Worm (Caenorhabditis elegans): Measurements from ENCODE around the gene pkc-1.

pkc-1 gene

DNA sequence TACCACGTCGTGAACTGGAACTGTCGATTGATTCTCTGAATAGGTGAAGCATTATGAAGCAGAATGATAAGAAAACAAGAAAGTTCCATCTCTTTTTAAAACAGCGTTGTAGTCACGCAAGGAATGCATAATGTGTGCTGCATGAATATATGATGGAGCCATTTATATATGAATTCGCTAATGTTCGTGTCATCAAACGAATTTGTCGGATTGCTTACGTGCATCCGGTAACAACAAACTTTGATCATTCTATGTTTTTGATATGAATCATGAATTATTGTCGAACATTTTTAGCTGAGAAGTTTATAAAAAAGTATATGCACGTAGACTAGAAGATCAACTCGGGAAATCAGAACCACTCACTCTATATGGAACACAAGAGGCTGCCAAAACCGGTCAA is 34.6 kb downstream of the pkc-1 start:
- TF ChIP-seq ham-2 (GFP tag; optimal IDR thresholded peaks at IDR 0.05) (no peak), mls-2 (tag; optimal IDR thresholded peaks at IDR 0.05) (no peak), cnd-1 (tag; optimal IDR thresholded peaks at IDR 0.05) (no peak), drap-1 (GFP tag; optimal IDR thresholded peaks at IDR 0.05) (no peak), lsy-2 (tag; optimal IDR thresholded peaks at IDR 0.05) (no peak), blmp-1 (tag; optimal IDR thresholded peaks at IDR 0.05) (no peak), nhr-237 (tag; optimal IDR thresholded peaks at IDR 0.05) (no peak), mab-5 (tag; optimal IDR thresholded peaks at IDR 0.05) (no peak), ceh-43 (GFP tag; optimal IDR thresholded peaks at IDR 0.05) (no peak), nhr-2 (tag; optimal IDR thresholded peaks at IDR 0.05) (no peak), zip-8 (tag; optimal IDR thresholded peaks at IDR 0.05) (no peak), tbx-8 (GFP tag; optimal IDR thresholded peaks at IDR 0.05) (no peak), sem-2 (GFP tag; optimal IDR thresholded peaks at IDR 0.05) (no peak), unc-62 (GFP tag; optimal IDR thresholded peaks at IDR 0.05) (no peak), nhr-28 (tag; optimal IDR thresholded peaks at IDR 0.05) (no peak)

DNA sequence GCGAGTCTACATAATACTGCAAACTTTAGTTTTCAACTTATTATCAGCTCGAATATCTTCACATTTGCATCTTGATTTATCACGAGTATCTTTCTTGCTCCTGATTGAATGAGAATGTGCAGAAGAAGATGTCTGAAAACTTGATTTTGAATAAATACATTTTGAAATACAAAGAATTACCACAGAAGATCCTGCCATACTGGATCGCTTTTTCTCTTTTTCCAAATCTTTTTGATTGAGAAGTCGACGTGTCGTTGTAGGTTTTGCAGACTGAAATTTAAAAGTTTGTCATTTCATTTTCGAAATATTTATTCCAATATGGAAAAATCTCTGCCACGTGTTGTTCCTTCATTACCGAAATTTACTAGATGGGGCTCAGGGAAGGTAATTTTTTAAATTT is 36.1 kb downstream of the pkc-1 start, which contains the start of gene C52E4.12:
C52E4.12 (plus strand) TSS at position 301 of the 400 bp plus-strand sequence.
- TF ChIP-seq ceh-83 (GFP tag; optimal IDR thresholded peaks at IDR 0.05): no peak
- no peak for TF ChIP-seq cnd-1 (tag; optimal IDR thresholded peaks at IDR 0.05)
- TF ChIP-seq nhr-12 (tag; optimal IDR thresholded peaks at IDR 0.05): no peak
- TF ChIP-seq M03D4.4 (tag; optimal IDR thresholded peaks at IDR 0.05): no peak
- TF ChIP-seq unc-120 (tag; optimal IDR thresholded peaks at IDR 0.05; ENCODE audit: poor library complexity, severe bottlenecking): no peak
- TF ChIP-seq elt-3 (tag; optimal IDR thresholded peaks at IDR 0.05): no peak
- no peak for TF ChIP-seq ceh-39 (tag; optimal IDR thresholded peaks at IDR 0.05)
- no peak for TF ChIP-seq bed-3 (GFP tag; optimal IDR thresholded peaks at IDR 0.05)
- TF ChIP-seq mls-2 (tag; optimal IDR thresholded peaks at IDR 0.05): no peak
- no peak for TF ChIP-seq mab-5 (tag; optimal IDR thresholded peaks at IDR 0.05)
- no peak for TF ChIP-seq sptf-1 (tag; optimal IDR thresholded peaks at IDR 0.05)
- no peak for TF ChIP-seq elt-1 (tag; optimal IDR thresholded peaks at IDR 0.05; ENCODE audit: borderline replicate concordance, insufficient read depth)
- TF ChIP-seq lin-13 (tag; optimal IDR thresholded peaks at IDR 0.05): no peak
- no peak for TF ChIP-seq mep-1 (tag; optimal IDR thresholded peaks at IDR 0.05)
- no peak for TF ChIP-seq unc-62 (GFP tag; optimal IDR thresholded peaks at IDR 0.05)
- no peak for TF ChIP-seq zip-8 (tag; optimal IDR thresholded peaks at IDR 0.05)

DNA sequence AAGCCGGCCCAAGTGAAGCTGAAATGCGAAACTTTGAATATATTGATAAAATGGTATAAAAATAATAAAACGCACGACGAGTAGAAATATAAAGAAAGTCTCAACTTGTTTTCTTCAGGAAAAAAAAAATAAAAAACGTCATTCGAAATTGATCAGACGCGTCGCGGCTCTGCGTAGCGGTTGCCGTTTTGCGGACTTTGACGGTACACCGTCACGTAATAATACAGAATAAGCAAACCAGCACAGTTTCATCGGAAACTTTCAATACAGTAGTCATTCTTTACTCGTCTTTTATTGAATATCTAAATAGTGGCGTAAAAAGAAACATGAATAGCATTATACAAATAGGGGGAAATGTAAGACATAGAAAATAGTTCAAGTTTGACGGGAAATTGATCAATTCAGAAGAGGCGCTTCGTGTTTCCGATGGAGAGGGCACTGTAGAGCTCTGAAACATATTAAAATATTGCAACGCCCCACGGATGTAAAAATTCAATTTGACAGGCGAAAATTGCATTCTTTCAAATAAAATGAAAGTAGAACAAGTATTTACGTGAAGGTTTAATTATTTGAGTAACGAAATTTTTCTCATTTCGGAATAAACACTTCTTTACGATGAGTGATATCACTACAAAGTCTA is 38.1 kb downstream of the pkc-1 start, which contains the start of the genes cyl-1 and C52E4.7:
cyl-1 (minus strand) TSS at position 18 of the 640 bp plus-strand sequence.
C52E4.7 (plus strand) TSS at position 590 of the 640 bp plus-strand sequence.
- TF ChIP-seq mep-1 (tag; optimal IDR thresholded peaks at IDR 0.05) (peak; percentile 83), M03D4.4 (tag; optimal IDR thresholded peaks at IDR 0.05) (no peak), unc-39 (tag; optimal IDR thresholded peaks at IDR 0.05) (no peak), nhr-237 (tag; optimal IDR thresholded peaks at IDR 0.05) (peak; percentile 43), pha-4 (tag; optimal IDR thresholded peaks at IDR 0.05) (peak; percentile 51), ces-1 (GFP tag; optimal IDR thresholded peaks at IDR 0.05) (peak; percentile 42), unc-120 (tag; optimal IDR thresholded peaks at IDR 0.05; ENCODE audit: poor library complexity, severe bottlenecking) (no peak), nhr-12 (tag; optimal IDR thresholded peaks at IDR 0.05) (no peak), nhr-28 (tag; optimal IDR thresholded peaks at IDR 0.05) (no peak), sptf-1 (tag; optimal IDR thresholded peaks at IDR 0.05) (no peak), ceh-83 (GFP tag; optimal IDR thresholded peaks at IDR 0.05) (no peak), elt-1 (tag; optimal IDR thresholded peaks at IDR 0.05; ENCODE audit: borderline replicate concordance, insufficient read depth) (no peak), unc-62 (GFP tag; optimal IDR thresholded peaks at IDR 0.05) (no peak), hlh-1 (tag; optimal IDR thresholded peaks at IDR 0.05) (no peak), elt-3 (tag; optimal IDR thresholded peaks at IDR 0.05) (no peak), ceh-39 (tag; optimal IDR thresholded peaks at IDR 0.05) (peak; percentile 29), ceh-43 (GFP tag; optimal IDR thresholded peaks at IDR 0.05) (no peak), bed-3 (GFP tag; optimal IDR thresholded peaks at IDR 0.05) (no peak), lsy-2 (tag; optimal IDR thresholded peaks at IDR 0.05) (peak; percentile 9), lin-13 (tag; optimal IDR thresholded peaks at IDR 0.05) (peak; percentile 49), sem-2 (GFP tag; optimal IDR thresholded peaks at IDR 0.05) (no peak), cnd-1 (tag; optimal IDR thresholded peaks at IDR 0.05) (no peak), blmp-1 (tag; optimal IDR thresholded peaks at IDR 0.05) (no peak), mab-5 (tag; optimal IDR thresholded peaks at IDR 0.05) (no peak)

DNA sequence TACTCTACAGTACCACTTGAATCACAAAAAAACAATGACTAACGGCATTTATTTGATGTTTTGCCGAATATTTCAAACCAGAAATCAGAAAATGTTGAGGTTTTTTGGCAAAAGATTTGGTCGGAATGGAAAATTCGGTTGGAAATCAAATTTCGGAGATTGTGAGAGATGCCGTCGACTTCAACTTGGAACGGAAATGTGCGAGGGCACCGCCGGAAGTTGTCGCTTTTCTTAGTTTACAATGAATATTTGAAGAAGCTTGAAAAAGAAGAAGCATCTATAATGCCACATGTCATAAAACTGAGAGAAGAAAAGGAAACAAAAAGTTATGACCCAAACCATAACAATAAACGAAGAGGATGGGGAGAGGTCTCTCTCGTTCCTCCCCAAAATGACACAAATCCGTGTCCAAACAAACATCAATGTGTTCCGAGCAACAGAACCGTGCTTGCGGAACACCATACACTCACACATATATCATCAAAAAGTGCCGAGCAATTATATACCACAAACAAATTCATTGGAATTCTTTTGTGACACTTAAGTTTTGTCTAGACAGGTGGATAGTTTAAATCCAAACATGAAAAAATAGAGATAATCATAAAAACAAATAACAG is 41.3 kb downstream of the pkc-1 start:
- TF ChIP-seq sem-2 (GFP tag; optimal IDR thresholded peaks at IDR 0.05): no peak
- peak; percentile 45 for TF ChIP-seq ces-1 (GFP tag; optimal IDR thresholded peaks at IDR 0.05)
